Fruit fly (Drosophila melanogaster): ENCODE data around the gene CG11537.

Gene CG11537

dm6 chr3L:3106146-3106545, 37.1 kb downstream of the CG11537 start (continued):
- peak; percentile 8 for TF ChIP-seq CG2120 (GFP tag; optimal IDR thresholded peaks at IDR 0.05)
- TF ChIP-seq btn (GFP tag; optimal IDR thresholded peaks at IDR 0.05) = no peak
- no peak for TF ChIP-seq CG31224 (GFP tag; IDR thresholded peaks at IDR 0.05)
- TF ChIP-seq gsb (GFP tag; IDR thresholded peaks at IDR 0.05) = no peak
- no peak for TF ChIP-seq CG34224 (GFP tag; IDR thresholded peaks at IDR 0.05; ENCODE audit: partially characterized antibody)
- TF ChIP-seq slou (GFP tag; optimal IDR thresholded peaks at IDR 0.05) = no peak
- no peak for TF ChIP-seq CG17802 (tag; optimal IDR thresholded peaks at IDR 0.05)
- TF ChIP-seq esg (GFP tag; conservative IDR thresholded peaks at IDR 0.05) = no peak
- TF ChIP-seq dmrt11E (tag; optimal IDR thresholded peaks at IDR 0.05) = no peak
- no peak for TF ChIP-seq CG3995 (GFP tag; optimal IDR thresholded peaks at IDR 0.05)
- no peak for TF ChIP-seq CG1792 (GFP tag; optimal IDR thresholded peaks at IDR 0.05)
- no peak for TF ChIP-seq wdn (GFP tag; IDR thresholded peaks at IDR 0.05)
- peak; percentile 10 for TF ChIP-seq Blimp-1 (GFP tag; optimal IDR thresholded peaks at IDR 0.05)
- TF ChIP-seq ken (GFP tag; IDR thresholded peaks at IDR 0.05) = no peak
- TF ChIP-seq Nf-YB (GFP tag; optimal IDR thresholded peaks at IDR 0.05) = no peak
- no peak for TF ChIP-seq MBD-R2 (GFP tag; IDR thresholded peaks at IDR 0.05)
- TF ChIP-seq CG10431 (GFP tag; optimal IDR thresholded peaks at IDR 0.05) = no peak
- no peak for TF ChIP-seq CkIIα-i1 (GFP tag; IDR thresholded peaks at IDR 0.05)
- TF ChIP-seq CG12071 (GFP tag; optimal IDR thresholded peaks at IDR 0.05) = no peak
- TF ChIP-seq H15 (GFP tag; IDR thresholded peaks at IDR 0.05) = no peak
- TF ChIP-seq CG4707 (GFP tag; optimal IDR thresholded peaks at IDR 0.05) = no peak
- no peak for TF ChIP-seq CG33557 (GFP tag; optimal IDR thresholded peaks at IDR 0.05)
- TF ChIP-seq CG4820 (GFP tag; optimal IDR thresholded peaks at IDR 0.05) = no peak
- no peak for TF ChIP-seq CG10565 (GFP tag; optimal IDR thresholded peaks at IDR 0.05)
- TF ChIP-seq grau (tag; optimal IDR thresholded peaks at IDR 0.05) = peak; percentile 13

DNA sequence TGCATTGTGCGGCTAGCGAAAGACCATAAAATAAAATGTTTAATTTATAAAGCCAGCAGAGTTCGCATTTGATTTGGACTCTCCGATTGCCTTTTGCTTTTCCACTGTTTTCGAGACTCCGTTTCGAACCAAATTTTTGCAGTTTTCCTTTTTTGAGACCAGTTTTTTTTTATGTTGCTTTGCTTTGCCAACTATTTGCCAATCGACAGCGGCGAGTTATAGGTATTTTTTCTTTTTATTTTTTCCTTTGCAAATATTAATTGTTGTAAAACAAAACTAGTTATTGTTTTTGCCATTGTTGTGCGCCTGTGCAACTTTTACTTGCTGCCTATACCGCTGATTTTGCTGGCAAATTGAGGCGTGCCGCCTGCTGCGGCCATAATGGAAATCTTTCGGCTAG, 37.7 kb downstream of the CG11537 start:
- TF ChIP-seq Hr51 (GFP tag; optimal IDR thresholded peaks at IDR 0.05) (no peak), crc (GFP tag; optimal IDR thresholded peaks at IDR 0.05) (no peak), CG10979 (tag; optimal IDR thresholded peaks at IDR 0.05) (no peak), sd (tag; optimal IDR thresholded peaks at IDR 0.05) (no peak), CG2116 (GFP tag; optimal IDR thresholded peaks at IDR 0.05) (no peak), D (optimal IDR thresholded peaks at IDR 0.05) (no peak), D (GFP tag; optimal IDR thresholded peaks at IDR 0.05) (no peak), Ets65A (GFP tag) (peak; percentile 51), chinmo (GFP tag; IDR thresholded peaks at IDR 0.05; ENCODE audit: partially characterized antibody) (no peak)

DNA sequence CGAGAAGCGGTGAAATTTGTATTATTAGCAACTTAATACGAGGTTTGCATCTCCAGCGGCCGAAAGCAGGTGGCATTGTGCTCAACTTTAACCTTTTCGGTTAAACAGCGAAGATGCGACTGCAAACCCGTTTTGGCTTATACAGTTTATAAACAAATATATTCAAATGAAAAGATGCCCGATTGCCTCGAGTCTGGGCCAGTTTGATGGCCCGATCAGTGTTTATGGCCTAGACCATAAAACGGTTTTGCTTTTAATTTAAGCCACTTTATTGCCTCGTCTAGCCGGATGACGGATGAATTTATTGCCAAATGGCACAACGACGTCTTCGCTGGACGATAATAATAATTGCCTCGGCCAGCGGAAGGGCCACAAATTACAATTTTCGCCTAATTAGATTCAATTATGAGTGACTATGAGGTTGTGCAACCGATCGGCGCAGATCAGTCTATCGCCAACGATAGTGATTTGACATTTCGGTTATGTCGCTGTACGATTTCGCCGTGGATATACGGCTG, 40.7 kb downstream of the CG11537 start:
- no peak for TF ChIP-seq CG15011 (GFP tag; optimal IDR thresholded peaks at IDR 0.05)
- TF ChIP-seq Sry-β (GFP tag; optimal IDR thresholded peaks at IDR 0.05) = no peak
- peak; percentile 17; the same call in 1 of the 2 replicates for TF ChIP-seq vvl (GFP tag; IDR thresholded peaks at IDR 0.05)
- TF ChIP-seq sd (tag; optimal IDR thresholded peaks at IDR 0.05) = peak; percentile 18
- TF ChIP-seq Hr78 (GFP tag; optimal IDR thresholded peaks at IDR 0.05) = peak in 1 of 2 experiments; percentile 89
- peak; percentile 22; the same call in 1 of the 2 replicates for TF ChIP-seq Awh (GFP tag; IDR thresholded peaks at IDR 0.05)
- peak; percentile 57 for TF ChIP-seq CG15269 (tag; optimal IDR thresholded peaks at IDR 0.05)
- 0 out of 3 replicates have a peak, but pooled peaks have one; percentile 17 for TF ChIP-seq ken (GFP tag; IDR thresholded peaks at IDR 0.05)
- TF ChIP-seq Poxn (GFP tag; IDR thresholded peaks at IDR 0.05) = no peak
- TF ChIP-seq Deaf1 (tag; optimal IDR thresholded peaks at IDR 0.05) = no peak
- TF ChIP-seq Sox100B (GFP tag; optimal IDR thresholded peaks at IDR 0.05) = no peak
- TF ChIP-seq salm (tag; optimal IDR thresholded peaks at IDR 0.05) = peak; percentile 7
- no peak for TF ChIP-seq CoRest (tag; optimal IDR thresholded peaks at IDR 0.05)
- TF ChIP-seq Med (GFP tag) = peak; percentile 27
- TF ChIP-seq Pdp1 (GFP tag; optimal IDR thresholded peaks at IDR 0.05) = peak in 1 of 2 experiments; percentile 57
- TF ChIP-seq pros (GFP tag; optimal IDR thresholded peaks at IDR 0.05) = peak; percentile 70
- peak; percentile 35 for TF ChIP-seq oc (tag; optimal IDR thresholded peaks at IDR 0.05)

All from whole organism, embryonic.